Worm (Caenorhabditis elegans) whole organism, L4 larva: ENCODE results near the gene srh-207.

Experiments
- F26F4.8 ChIP-seq: fragments of 200-800 bp; sonication (Bioruptor generic); conservative IDR thresholded peaks from 2 replicates; pipeline ENCODE4 v1.3.6; 2022; ENCODE audit warnings: missing genetic modification characterization, missing compliant biosample characterization
- F49E8.2 ChIP-seq: sonication (generic microtip); optimal IDR thresholded peaks from 2 replicates; lab custom pipeline; 2016; ENCODE audit warnings: missing compliant biosample characterization, mild to moderate bottlenecking, missing genetic modification characterization, borderline replicate concordance
- T20F7.1 ChIP-seq: fragments of 200-800 bp; sonication (Bioruptor generic); optimal IDR thresholded peaks from 2 replicates; lab custom pipeline; 2018; ENCODE audit warnings: mild to moderate bottlenecking, missing genetic modification characterization, missing compliant biosample characterization
- T26A8.4 ChIP-seq: fragments of 200-800 bp; sonication (Bioruptor generic); IDR thresholded peaks from 2 replicates; pipeline ENCODE4 v1.3.6; 2022; ENCODE audit warnings: missing genetic modification characterization, missing compliant biosample characterization
- Y48G9A.11 ChIP-seq: fragments of 200-800 bp; sonication (Bioruptor generic); IDR thresholded peaks from 2 replicates; pipeline ENCODE4 v1.3.6; 2022; ENCODE audit warnings: missing genetic modification reagents, missing genetic modification characterization, missing compliant biosample characterization
- Y75B8A.6 ChIP-seq: fragments of 200-800 bp; sonication (Bioruptor generic); IDR thresholded peaks from 2 replicates; pipeline ENCODE4 v1.3.6; 2022; ENCODE audit warnings: missing genetic modification reagents, missing genetic modification characterization, missing compliant biosample characterization
- ZK337.2 ChIP-seq: fragments of 200-800 bp; sonication (Bioruptor generic); IDR thresholded peaks from 2 replicates; pipeline ENCODE4 v1.3.6; 2022; ENCODE audit warnings: missing genetic modification reagents, missing genetic modification characterization, missing compliant biosample characterization
- ZK546.5 ChIP-seq, 2 experiments: sonication (generic microtip); optimal IDR thresholded peaks; 2 replicates each; lab custom pipeline; 2017; ENCODE audit warnings: missing biosample characterization in 2 of 2, missing genetic modification characterization in 2 of 2
- aha-1 ChIP-seq: fragments of 150-350 bp; peaks from one replicate; lab custom pipeline; 2014; ENCODE audit warnings: missing biosample characterization, missing genetic modification characterization
- aly-2 ChIP-seq: sonication (generic microtip); optimal IDR thresholded peaks from 2 replicates; lab custom pipeline; 2018; ENCODE audit warnings: missing biosample characterization, missing genetic modification characterization
- ceh-44 ChIP-seq: fragments of 200-800 bp; sonication (Bioruptor generic); IDR thresholded peaks from 2 replicates; pipeline ENCODE4 v1.3.6; 2022; ENCODE audit warnings: missing genetic modification reagents, missing genetic modification characterization, missing compliant biosample characterization
- daf-16 ChIP-seq, 3 experiments: sonication (generic microtip); optimal IDR thresholded peaks; 2 replicates each; lab custom pipeline; 2016 to 2017; ENCODE audit warnings: missing genetic modification characterization in 3 of 3, missing genetic modification reagents in 3 of 3, mild to moderate bottlenecking in 2 of 3, missing compliant biosample characterization in 2 of 3, missing biosample characterization in 1 of 3, moderate library complexity in 1 of 3
- daf-19 ChIP-seq: fragments of 200-800 bp; sonication (Bioruptor generic); conservative IDR thresholded peaks from 2 replicates; pipeline ENCODE4 v1.3.6; 2022; ENCODE audit warnings: missing genetic modification characterization, missing compliant biosample characterization
- fos-1 ChIP-seq: fragments of 150-350 bp; optimal IDR thresholded peaks from 2 replicates; lab custom pipeline; 2014; ENCODE audit warnings: missing biosample characterization, missing genetic modification characterization
- hlh-30 ChIP-seq: sonication (generic microtip); optimal IDR thresholded peaks from 2 replicates; lab custom pipeline; 2017; ENCODE audit warnings: antibody characterized with exemption, mild to moderate bottlenecking, missing genetic modification characterization, missing compliant biosample characterization; ENCODE audit not compliant: insufficient read depth
- hmg-1.1 ChIP-seq: fragments of 200-800 bp; sonication (Bioruptor generic); IDR thresholded peaks from 2 replicates; pipeline ENCODE4 v1.3.6; 2022; ENCODE audit warnings: missing genetic modification reagents, missing genetic modification characterization, missing compliant biosample characterization
- lin-15B ChIP-seq: fragments of 150-350 bp; sonication (generic microtip); optimal IDR thresholded peaks from 3 replicates; lab custom pipeline; 2014; ENCODE audit warnings: missing biosample characterization, missing genetic modification characterization
- lin-29 ChIP-seq: fragments of 200-800 bp; sonication (Bioruptor generic); IDR thresholded peaks from 2 replicates; pipeline ENCODE4 v1.3.6; 2022; ENCODE audit warnings: missing genetic modification reagents, missing genetic modification characterization, missing compliant biosample characterization
- lin-38 ChIP-seq: fragments of 200-800 bp; sonication (Bioruptor generic); IDR thresholded peaks from 2 replicates; pipeline ENCODE4 v1.3.6; 2022; ENCODE audit warnings: missing genetic modification reagents, missing genetic modification characterization, missing compliant biosample characterization
- lin-39 ChIP-seq: fragments of 150-350 bp; optimal IDR thresholded peaks from 2 replicates; lab custom pipeline; 2014; ENCODE audit warnings: missing biosample characterization, missing genetic modification reagents, missing genetic modification characterization
- mdt-29 ChIP-seq: fragments of 200-800 bp; sonication (Bioruptor generic); IDR thresholded peaks from 2 replicates; pipeline ENCODE4 v1.3.6; 2022; ENCODE audit warnings: missing genetic modification reagents, missing genetic modification characterization, missing compliant biosample characterization
- mep-1 ChIP-seq: fragments of 150-350 bp; sonication (generic microtip); optimal IDR thresholded peaks from 3 replicates; lab custom pipeline; 2014; ENCODE audit warnings: missing biosample characterization, missing genetic modification characterization
- mxl-3 ChIP-seq: fragments of 200-800 bp; sonication (Bioruptor generic); optimal IDR thresholded peaks from 2 replicates; lab custom pipeline; 2018; ENCODE audit warnings: mild to moderate bottlenecking, missing genetic modification characterization, missing compliant biosample characterization
- nhr-10 ChIP-seq: fragments of 150-350 bp; optimal IDR thresholded peaks from 2 replicates; lab custom pipeline; 2014; ENCODE audit warnings: missing biosample characterization, missing genetic modification characterization
- nhr-102 ChIP-seq: sonication (generic microtip); optimal IDR thresholded peaks from 2 replicates; lab custom pipeline; 2016; ENCODE audit warnings: mild to moderate bottlenecking, missing genetic modification characterization, moderate library complexity, missing compliant biosample characterization
- nhr-25 ChIP-seq: sonication (generic microtip); optimal IDR thresholded peaks from 2 replicates; lab custom pipeline; 2017; ENCODE audit warnings: missing genetic modification characterization, mild to moderate bottlenecking, missing compliant biosample characterization, antibody characterized with exemption, moderate library complexity, borderline replicate concordance; ENCODE audit not compliant: insufficient read depth
- nhr-42 ChIP-seq: fragments of 200-800 bp; sonication (Bioruptor generic); IDR thresholded peaks from 2 replicates; pipeline ENCODE4 v1.3.6; 2022; ENCODE audit warnings: missing genetic modification characterization, missing compliant biosample characterization
- nhr-6 ChIP-seq: fragments of 150-350 bp; optimal IDR thresholded peaks from 2 replicates; lab custom pipeline; 2014; ENCODE audit warnings: missing biosample characterization, missing genetic modification characterization
- nhr-76 ChIP-seq: fragments of 150-350 bp; optimal IDR thresholded peaks from 2 replicates; lab custom pipeline; 2014; ENCODE audit warnings: missing biosample characterization, missing genetic modification characterization
- nhr-77 ChIP-seq: fragments of 150-350 bp; optimal IDR thresholded peaks from 2 replicates; lab custom pipeline; 2014; ENCODE audit warnings: missing biosample characterization, missing genetic modification characterization
- php-3 ChIP-seq: fragments of 200-800 bp; sonication (Bioruptor generic); IDR thresholded peaks from 2 replicates; pipeline ENCODE4 v1.3.6; 2022; ENCODE audit warnings: missing genetic modification reagents, missing genetic modification characterization, missing compliant biosample characterization
- set-16 ChIP-seq: fragments of 200-800 bp; sonication (Bioruptor generic); IDR thresholded peaks from 2 replicates; pipeline ENCODE4 v1.3.6; 2022; ENCODE audit warnings: missing genetic modification reagents, missing genetic modification characterization, missing compliant biosample characterization
- snpc-4 ChIP-seq: fragments of 150-350 bp; optimal IDR thresholded peaks from 2 replicates; lab custom pipeline; 2014; ENCODE audit warnings: missing biosample characterization, missing genetic modification characterization
- tag-97 ChIP-seq: fragments of 200-800 bp; sonication (Bioruptor generic); IDR thresholded peaks from 2 replicates; pipeline ENCODE4 v1.3.6; 2022; ENCODE audit warnings: missing genetic modification characterization, missing compliant biosample characterization
- unc-130 ChIP-seq: sonication (generic microtip); optimal IDR thresholded peaks from 2 replicates; lab custom pipeline; 2016; ENCODE audit warnings: missing genetic modification reagents, missing genetic modification characterization, missing compliant biosample characterization
- zag-1 ChIP-seq: fragments of 150-350 bp; optimal IDR thresholded peaks from 2 replicates; lab custom pipeline; 2014; ENCODE audit warnings: missing biosample characterization, missing genetic modification characterization
- zfp-3 ChIP-seq: fragments of 200-800 bp; sonication (Bioruptor generic); conservative IDR thresholded peaks from 2 replicates; pipeline ENCODE4 v1.3.6; 2022; ENCODE audit warnings: missing genetic modification reagents, missing genetic modification characterization, missing compliant biosample characterization
- zip-2 ChIP-seq: fragments of 150-350 bp; optimal IDR thresholded peaks from 2 replicates; lab custom pipeline; 2014; ENCODE audit warnings: missing biosample characterization, missing genetic modification characterization

The srh-207 gene

DNA sequence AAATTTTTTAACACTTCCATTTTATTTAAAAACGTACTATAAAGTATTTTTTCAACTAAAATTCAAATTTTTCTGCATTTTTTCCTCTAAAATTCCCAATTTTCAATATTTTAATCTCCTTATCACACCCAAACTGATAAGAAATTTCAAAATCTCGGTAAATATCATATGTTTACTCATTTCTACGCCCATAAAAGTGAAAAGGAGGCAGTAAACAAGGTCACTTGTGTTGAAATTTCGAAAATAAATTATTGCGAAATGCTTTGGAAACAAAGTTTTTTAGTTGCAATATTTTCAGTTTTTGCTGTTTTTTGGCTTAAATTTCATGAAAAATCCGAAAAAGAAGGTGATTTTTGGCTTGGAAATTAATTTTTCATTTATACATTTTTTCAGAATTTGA is 38.5 kb downstream of the srh-207 start, which contains the start of gene C08E8.4 (continued):
- TF ChIP-seq nhr-10 = no peak
- TF ChIP-seq unc-130 (GFP tag; lab: Kevin White, UChicago) = no peak
- no peak for TF ChIP-seq nhr-25 (tag; lab: Kevin White, UChicago)
- peak; percentile 6 for TF ChIP-seq nhr-77 (tag; lab: Kevin White, UChicago)
- TF ChIP-seq lin-39 = no peak
- no peak for TF ChIP-seq T20F7.1 (GFP tag; lab: Kevin White, UChicago)
- no peak for TF ChIP-seq aly-2 (tag; lab: Kevin White, UChicago)
- no peak for TF ChIP-seq lin-29 (GFP tag; lab: Robert Waterston, UW)
- TF ChIP-seq hlh-30 (tag; lab: Kevin White, UChicago) = peak; percentile 35
- TF ChIP-seq ZK337.2 (GFP tag; lab: Robert Waterston, UW) = no peak
- peak; percentile 10 for TF ChIP-seq mep-1 (tag; lab: Kevin White, UChicago)
- TF ChIP-seq nhr-102 = no peak
- TF ChIP-seq set-16 (GFP tag; lab: Robert Waterston, UW) = no peak
- no peak for TF ChIP-seq zip-2
- TF ChIP-seq lin-15B = no peak
- TF ChIP-seq Y48G9A.11 = no peak
- no peak for TF ChIP-seq nhr-6 (tag; lab: Kevin White, UChicago)
- no peak for TF ChIP-seq mxl-3 (GFP tag; lab: Kevin White, UChicago)
- TF ChIP-seq tag-97 = no peak
- no peak for TF ChIP-seq fos-1 (tag; lab: Kevin White, UChicago)
- no peak for TF ChIP-seq aha-1 (tag; lab: Kevin White, UChicago)
- TF ChIP-seq F26F4.8 = no peak
- no peak for TF ChIP-seq zag-1
- TF ChIP-seq snpc-4 = no peak
- TF ChIP-seq zfp-3 (GFP tag; lab: Robert Waterston, UW) = no peak
- no peak for TF ChIP-seq nhr-76 (tag; lab: Kevin White, UChicago)
- no peak for TF ChIP-seq ceh-44 (GFP tag; lab: Robert Waterston, UW)
- no peak for TF ChIP-seq hmg-1.1
- TF ChIP-seq nhr-42 (GFP tag; lab: Robert Waterston, UW) = no peak
- TF ChIP-seq daf-19 (GFP tag; lab: Robert Waterston, UW) = no peak
- peak; percentile 64; the same call in 1 of the 2 replicates for TF ChIP-seq php-3
- TF ChIP-seq Y75B8A.6 (GFP tag; lab: Robert Waterston, UW) = no peak
- TF ChIP-seq, all 104 proteins: peak for 8

DNA sequence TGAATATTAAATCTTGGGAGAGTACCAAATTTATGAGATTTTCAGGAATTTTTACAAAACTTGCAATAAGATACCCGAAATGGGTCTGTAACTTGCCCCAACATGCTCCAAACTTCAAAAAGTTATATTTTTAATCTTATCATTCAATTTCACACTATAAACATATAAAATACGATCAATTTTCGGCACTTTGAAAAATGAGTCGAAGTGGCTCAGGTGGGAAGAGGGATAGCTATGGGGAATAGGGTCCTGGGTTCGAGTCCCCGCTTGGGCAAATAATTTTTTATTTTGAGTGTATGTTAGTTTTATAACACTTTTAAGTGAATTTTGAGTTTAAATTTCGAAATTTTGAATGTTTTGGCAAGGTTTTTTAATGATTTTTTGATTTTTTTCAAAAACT is 39.0 kb downstream of the srh-207 start:
- TF ChIP-seq daf-16 (GFP tag; optimal IDR thresholded peaks at IDR 0.05; lab: Kevin White, UChicago) (no peak), daf-16 (tag; optimal IDR thresholded peaks at IDR 0.05; lab: Kevin White, UChicago) (peak; percentile 35), mdt-29 (GFP tag; lab: Robert Waterston, UW) (no peak), lin-38 (GFP tag; lab: Robert Waterston, UW) (0 out of 2 replicates have a peak, but pooled peaks have one; percentile 6)

DNA sequence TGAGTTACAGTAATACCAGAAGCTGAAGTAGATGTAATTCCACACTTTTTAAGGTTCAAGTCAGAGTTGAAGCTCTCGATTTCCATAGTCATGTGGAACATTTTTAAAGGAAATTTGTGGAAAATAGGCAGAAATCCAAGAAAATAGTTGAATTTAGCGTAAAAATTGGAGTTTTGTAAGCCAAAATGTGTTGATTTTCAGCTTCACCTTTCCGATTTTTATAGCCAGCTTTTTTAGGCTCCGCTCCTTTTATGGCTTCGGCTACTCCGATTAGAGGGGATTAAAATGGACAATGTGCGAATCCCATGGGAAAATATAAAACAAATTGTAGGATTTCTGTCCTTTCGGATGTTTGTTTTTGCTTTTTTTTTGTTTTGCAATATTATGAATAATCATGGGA is 41.7 kb downstream of the srh-207 start, which contains the start of gene C08E8.6:
TSS of gene C08E8.6 (minus strand) at position 101 of the 400 bp plus-strand sequence.
- TF ChIP-seq mep-1 (tag; lab: Kevin White, UChicago) (no peak), nhr-42 (GFP tag; lab: Robert Waterston, UW) (no peak), lin-29 (GFP tag; lab: Robert Waterston, UW) (no peak), lin-15B (no peak), F49E8.2 (no peak), T26A8.4 (no peak), ZK546.5 (tag; optimal IDR thresholded peaks at IDR 0.05; lab: Kevin White, UChicago) (no peak)
